Worm (Caenorhabditis elegans) whole organism, L3 larva: ENCODE measurements around the gene nhr-22.

Experiments used
- R02D3.7 ChIP-seq: fragments of 150-350 bp; optimal IDR thresholded peaks from 2 replicates; lab custom pipeline; 2014; ENCODE audit warnings: missing biosample characterization, missing genetic modification characterization
- ZK546.5 ChIP-seq: sonication (generic microtip); optimal IDR thresholded peaks from 2 replicates; lab custom pipeline; 2017; ENCODE audit warnings: missing biosample characterization, missing genetic modification characterization
- ama-1 ChIP-seq: fragments of 150-350 bp; optimal IDR thresholded peaks from 2 replicates; lab custom pipeline; 2018
- ceh-16 ChIP-seq: sonication (generic microtip); optimal IDR thresholded peaks from 2 replicates; lab custom pipeline; 2017; ENCODE audit warnings: missing biosample characterization, missing genetic modification characterization
- ceh-28 ChIP-seq: fragments of 150-350 bp; optimal IDR thresholded peaks from 2 replicates; lab custom pipeline; 2014; ENCODE audit warnings: missing biosample characterization, missing genetic modification reagents, missing genetic modification characterization
- ceh-9 ChIP-seq: sonication (generic microtip); optimal IDR thresholded peaks from 2 replicates; lab custom pipeline; 2018; ENCODE audit warnings: missing biosample characterization, missing genetic modification characterization
- daf-12 ChIP-seq: fragments of 150-350 bp; optimal IDR thresholded peaks from 2 replicates; lab custom pipeline; 2014; ENCODE audit warnings: missing biosample characterization, missing genetic modification reagents, missing genetic modification characterization
- egl-5 ChIP-seq: fragments of 150-350 bp; optimal IDR thresholded peaks from 2 replicates; lab custom pipeline; 2017; ENCODE audit warnings: missing biosample characterization, missing genetic modification reagents, missing genetic modification characterization, inconsistent platforms
- elt-1 ChIP-seq: fragments of 150-350 bp; optimal IDR thresholded peaks from 2 replicates; lab custom pipeline; 2014; ENCODE audit warnings: missing biosample characterization, missing genetic modification characterization
- elt-2 ChIP-seq: sonication (generic microtip); optimal IDR thresholded peaks from 2 replicates; lab custom pipeline; 2016; ENCODE audit warnings: missing genetic modification reagents, mild to moderate bottlenecking, missing genetic modification characterization, missing compliant biosample characterization
- elt-3 ChIP-seq, 3 experiments: fragments of 150-350 bp in 1 of 3; sonication (generic microtip) in 2 of 3; optimal IDR thresholded peaks; 2 replicates in 2 of 3; 4 replicates in 1 of 3; lab custom pipeline; 2014 to 2017; ENCODE audit warnings: missing biosample characterization in 3 of 3, missing genetic modification characterization in 3 of 3
- eor-1 ChIP-seq, 2 experiments: fragments of 150-350 bp; optimal IDR thresholded peaks; 2 replicates each; lab custom pipeline; 2014 to 2018; ENCODE audit warnings: missing biosample characterization in 2 of 2, missing genetic modification characterization in 2 of 2
- fkh-10 ChIP-seq: sonication (generic microtip); optimal IDR thresholded peaks from 2 replicates; lab custom pipeline; 2017; ENCODE audit warnings: missing biosample characterization, missing genetic modification reagents, missing genetic modification characterization
- fos-1 ChIP-seq: fragments of 150-350 bp; optimal IDR thresholded peaks from 2 replicates; lab custom pipeline; 2014; ENCODE audit warnings: missing biosample characterization, missing genetic modification characterization
- hmg-11 ChIP-seq: sonication (generic microtip); optimal IDR thresholded peaks from 2 replicates; lab custom pipeline; 2016; ENCODE audit warnings: missing genetic modification characterization, missing compliant biosample characterization
- jun-1 ChIP-seq: fragments of 150-350 bp; optimal IDR thresholded peaks from 2 replicates; lab custom pipeline; 2014; ENCODE audit warnings: missing biosample characterization, missing genetic modification reagents, missing genetic modification characterization
- lin-39 ChIP-seq: fragments of 150-350 bp; optimal IDR thresholded peaks from 2 replicates; lab custom pipeline; 2018; ENCODE audit warnings: missing biosample characterization, missing genetic modification reagents, missing genetic modification characterization
- lsy-12 ChIP-seq: sonication (generic microtip); optimal IDR thresholded peaks from 2 replicates; lab custom pipeline; 2016; ENCODE audit warnings: mild to moderate bottlenecking, missing genetic modification characterization, missing compliant biosample characterization
- mdl-1 ChIP-seq: fragments of 150-350 bp; optimal IDR thresholded peaks from 2 replicates; lab custom pipeline; 2014; ENCODE audit warnings: missing biosample characterization, missing genetic modification characterization
- mml-1 ChIP-seq: fragments of 150-350 bp; sonication (generic microtip); optimal IDR thresholded peaks from 3 replicates; lab custom pipeline; 2014; ENCODE audit warnings: missing biosample characterization, missing genetic modification characterization
- nfya-1 ChIP-seq: sonication (generic microtip); optimal IDR thresholded peaks from 2 replicates; lab custom pipeline; 2017; ENCODE audit warnings: missing genetic modification characterization, mild to moderate bottlenecking, missing compliant biosample characterization, antibody characterized with exemption, moderate library complexity; ENCODE audit not compliant: insufficient read depth
- nhr-12 ChIP-seq: fragments of 150-350 bp; optimal IDR thresholded peaks from 2 replicates; lab custom pipeline; 2014; ENCODE audit warnings: missing biosample characterization, missing genetic modification characterization
- nhr-23 ChIP-seq: fragments of 150-350 bp; optimal IDR thresholded peaks from 2 replicates; lab custom pipeline; 2014; ENCODE audit warnings: missing biosample characterization, missing genetic modification reagents, missing genetic modification characterization
- nhr-237 ChIP-seq: fragments of 150-350 bp; optimal IDR thresholded peaks from 2 replicates; lab custom pipeline; 2014; ENCODE audit warnings: missing biosample characterization, missing genetic modification characterization
- nhr-67 ChIP-seq: fragments of 150-350 bp; optimal IDR thresholded peaks from 2 replicates; lab custom pipeline; 2014; ENCODE audit warnings: missing biosample characterization, missing genetic modification characterization
- nhr-77 ChIP-seq: fragments of 150-350 bp; optimal IDR thresholded peaks from 2 replicates; lab custom pipeline; 2014; ENCODE audit warnings: missing biosample characterization, missing genetic modification characterization
- pha-4 ChIP-seq: fragments of 150-350 bp; optimal IDR thresholded peaks from 2 replicates; lab custom pipeline; 2014; ENCODE audit warnings: missing biosample characterization, missing genetic modification reagents, missing genetic modification characterization
- pqm-1 ChIP-seq: fragments of 150-350 bp; optimal IDR thresholded peaks from 2 replicates; lab custom pipeline; 2017; ENCODE audit warnings: missing biosample characterization, missing genetic modification characterization, inconsistent platforms
- sea-2 ChIP-seq: fragments of 150-350 bp; sonication (generic microtip); optimal IDR thresholded peaks from 4 replicates; lab custom pipeline; 2014; ENCODE audit warnings: missing biosample characterization, missing genetic modification reagents, missing genetic modification characterization
- skn-1 ChIP-seq: fragments of 150-350 bp; optimal IDR thresholded peaks from 2 replicates; lab custom pipeline; 2014; ENCODE audit warnings: missing biosample characterization, missing genetic modification characterization
- unc-39 ChIP-seq: sonication (generic microtip); optimal IDR thresholded peaks from 4 replicates; lab custom pipeline; 2017; ENCODE audit warnings: missing biosample characterization, missing genetic modification characterization
- zag-1 ChIP-seq: fragments of 150-350 bp; optimal IDR thresholded peaks from 2 replicates; lab custom pipeline; 2014; ENCODE audit warnings: missing biosample characterization, missing genetic modification characterization

Gene nhr-22

DNA sequence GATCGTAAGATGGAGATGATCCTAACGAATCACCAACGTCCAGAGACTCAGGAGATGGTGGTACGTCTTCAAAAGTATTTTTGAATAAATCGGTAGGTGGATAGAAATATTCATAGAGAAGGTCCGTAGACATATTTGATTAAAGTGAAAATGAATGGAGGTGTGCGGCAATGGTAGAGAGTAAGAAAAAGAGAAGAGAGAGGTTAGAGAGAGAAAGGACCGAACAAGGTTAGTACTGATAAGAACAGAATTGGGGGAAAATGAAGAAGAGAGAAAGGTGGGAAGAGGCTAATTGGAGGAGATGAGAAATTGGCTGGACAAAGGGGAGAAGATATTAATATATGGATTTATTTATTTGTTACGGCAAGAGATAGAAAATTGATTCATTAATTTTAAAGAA, at the start of gene nhr-22:
TSS of gene nhr-22 (minus strand) at position 137 of the 400 bp plus-strand sequence.
- no peak for TF ChIP-seq lin-39 (tag; lab: Kevin White, UChicago)
- TF ChIP-seq elt-2 (tag; lab: Kevin White, UChicago) = peak; percentile 37

DNA sequence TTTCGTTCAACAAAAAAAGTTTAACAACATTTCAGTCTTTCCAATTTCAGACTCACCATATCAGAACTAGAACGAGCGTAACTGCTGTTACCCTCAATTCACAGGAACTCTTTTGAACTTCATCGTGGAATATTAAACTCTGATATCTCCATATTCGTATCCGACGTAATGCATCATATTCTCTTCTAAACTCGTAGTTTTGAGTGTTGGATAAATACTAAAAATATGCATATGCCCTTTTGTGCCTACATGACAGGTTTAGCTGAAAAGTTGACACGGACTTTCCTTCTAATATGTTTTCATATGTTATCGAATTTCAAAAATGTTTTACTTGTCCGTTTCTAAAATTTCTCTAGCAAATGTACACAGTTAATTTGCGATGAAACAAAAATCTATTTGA, 49.5 kb upstream of the nhr-22 start, which contains the start of gene twk-49:
TSS of gene twk-49 (minus strand) at position 101 of the 400 bp plus-strand sequence.
- TF ChIP-seq nhr-77 (tag; lab: Kevin White, UChicago) = no peak
- no peak for TF ChIP-seq ceh-28 (tag; lab: Kevin White, UChicago)
- no peak for TF ChIP-seq pqm-1 (tag; lab: Kevin White, UChicago)
- TF ChIP-seq ceh-9 = no peak
- TF ChIP-seq ZK546.5 (tag; lab: Kevin White, UChicago) = no peak
- TF ChIP-seq mml-1 (tag; lab: Kevin White, UChicago) = no peak
- no peak for TF ChIP-seq elt-3 (tag; optimal IDR thresholded peaks at IDR 0.05; lab: Kevin White, UChicago)
- no peak for TF ChIP-seq nfya-1 (tag; lab: Kevin White, UChicago)
- TF ChIP-seq lsy-12 = no peak
- TF ChIP-seq mdl-1 = no peak
- TF ChIP-seq pha-4 (tag; lab: Kevin White, UChicago) = no peak
- TF ChIP-seq eor-1 (tag; optimal IDR thresholded peaks at IDR 0.05; lab: Kevin White, UChicago) = no peak
- TF ChIP-seq fos-1 = no peak
- TF ChIP-seq elt-2 (tag; lab: Kevin White, UChicago) = no peak
- TF ChIP-seq, all 47 proteins: peak for 0

DNA sequence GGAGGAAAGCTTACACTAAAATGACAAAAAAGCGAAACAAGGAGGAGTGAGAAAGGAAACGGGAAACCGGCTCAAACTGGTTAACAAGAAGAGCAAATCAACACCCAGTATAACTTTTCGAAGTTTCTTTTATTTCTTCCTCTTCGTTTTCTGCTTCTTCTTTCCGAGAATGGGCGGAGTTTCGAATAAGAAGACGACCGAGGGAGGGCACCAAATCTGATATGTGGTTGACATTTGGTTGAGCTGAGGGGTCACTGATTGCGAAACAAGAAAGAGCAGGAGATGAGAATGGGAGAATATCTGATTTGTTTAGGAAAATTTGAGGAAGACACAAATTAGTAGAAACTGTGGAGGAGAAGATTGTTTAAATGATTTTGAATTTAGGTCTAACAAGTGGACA, 49.0 kb upstream of the nhr-22 start:
- TF ChIP-seq daf-12 (tag; lab: Kevin White, UChicago) (no peak), nfya-1 (tag; lab: Kevin White, UChicago) (peak; percentile 20)

DNA sequence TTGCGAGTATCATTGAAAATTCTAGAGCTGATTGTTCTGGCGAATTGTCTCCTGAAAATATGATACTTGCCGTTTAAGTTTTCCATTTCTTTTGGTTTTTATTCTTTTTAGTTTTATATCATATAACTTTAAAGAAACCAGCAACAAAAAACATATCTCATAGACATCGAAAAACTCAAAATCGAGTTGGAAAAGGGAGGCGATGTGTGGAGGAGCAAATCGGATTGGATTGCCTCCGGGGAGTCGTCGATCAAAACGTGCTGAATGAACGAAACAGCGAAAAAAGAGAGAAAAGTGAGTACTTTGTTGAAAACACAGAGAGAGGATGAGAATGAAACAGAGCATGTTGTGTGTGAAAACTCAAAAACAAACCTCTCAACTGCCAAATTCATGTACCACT, 47.5 kb upstream of the nhr-22 start:
- no peak for TF ChIP-seq nhr-77 (tag; lab: Kevin White, UChicago)
- no peak for TF ChIP-seq ceh-16 (tag; lab: Kevin White, UChicago)
- no peak for TF ChIP-seq R02D3.7 (tag; lab: Kevin White, UChicago)
- TF ChIP-seq nfya-1 (tag; lab: Kevin White, UChicago) = peak; percentile 18

DNA sequence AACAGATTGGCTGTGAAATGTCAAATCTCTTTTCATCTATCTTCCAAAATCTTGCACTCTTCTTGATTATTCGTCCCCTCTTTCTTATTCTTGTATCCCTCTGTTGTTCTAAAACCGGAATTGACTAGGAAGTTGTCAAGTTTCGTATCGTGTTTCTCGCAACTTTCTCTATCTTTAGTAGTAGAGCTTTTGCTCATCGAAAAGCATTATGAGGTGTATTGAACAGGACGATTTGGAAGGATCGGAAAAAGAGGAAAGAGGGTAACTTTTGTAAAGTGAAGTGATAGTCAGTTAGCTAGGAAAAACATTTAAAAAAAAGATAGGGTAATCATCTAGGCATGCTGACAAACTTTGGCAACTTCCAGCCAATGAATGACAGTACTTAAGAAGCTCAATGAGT, 46.9 kb upstream of the nhr-22 start:
- TF ChIP-seq fkh-10 (no peak), ceh-28 (tag; lab: Kevin White, UChicago) (no peak), hmg-11 (tag; lab: Kevin White, UChicago) (no peak)

DNA sequence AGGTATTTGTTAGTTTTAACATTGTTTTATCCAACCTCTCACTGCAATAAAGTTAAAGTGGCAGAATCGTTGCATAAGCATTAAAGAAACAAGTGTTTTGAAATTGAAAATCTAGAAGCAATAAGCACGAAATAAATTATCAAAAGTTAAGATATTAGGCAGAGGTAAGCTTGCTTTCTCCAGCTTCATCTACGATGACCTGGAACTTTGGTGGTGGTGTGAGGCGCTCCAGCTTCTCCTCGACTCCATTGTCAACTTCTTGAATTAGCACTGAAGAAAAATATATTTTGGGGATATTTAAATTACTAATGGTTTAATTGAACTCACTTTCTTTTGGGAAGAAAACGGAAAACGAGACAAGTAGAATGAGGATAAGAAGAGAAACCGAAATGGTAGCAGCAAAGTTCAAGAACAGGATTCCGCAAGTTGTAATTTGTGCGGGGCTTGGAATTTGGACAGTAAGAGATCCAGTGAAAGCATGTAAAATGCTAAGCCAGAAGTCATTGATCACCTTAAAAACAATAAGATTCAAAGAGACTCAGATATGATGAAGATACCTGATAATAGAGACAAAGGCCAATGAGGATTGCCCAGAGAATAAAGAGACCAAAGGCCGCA, 44.2 kb upstream of the nhr-22 start:
- peak; percentile 35 for TF ChIP-seq ama-1 (lab: Kevin White, UChicago)
- no peak for TF ChIP-seq daf-12 (tag; lab: Kevin White, UChicago)
- TF ChIP-seq skn-1 (tag; lab: Kevin White, UChicago) = no peak
- no peak for TF ChIP-seq nhr-12 (tag; lab: Kevin White, UChicago)
- no peak for TF ChIP-seq mdl-1

DNA sequence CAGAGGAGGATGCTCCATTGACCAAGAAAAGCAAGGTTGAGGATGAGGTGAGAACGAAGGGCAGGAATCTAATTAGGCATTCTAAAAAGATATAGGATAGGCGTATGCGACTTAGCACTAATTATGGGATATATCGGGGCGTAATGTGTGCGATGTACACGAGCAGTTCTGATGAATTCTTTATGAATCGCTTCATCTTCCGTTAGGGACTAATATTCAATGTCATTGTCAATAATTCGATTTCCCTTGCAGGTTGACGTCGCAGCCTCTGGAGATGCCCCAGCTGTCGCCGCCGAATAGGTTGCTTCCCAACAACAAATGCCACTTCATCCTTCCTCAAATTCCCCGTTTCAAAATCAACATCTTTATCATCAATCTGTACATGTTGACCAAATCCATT, 43.5 kb upstream of the nhr-22 start:
- TF ChIP-seq nhr-237 (tag; lab: Kevin White, UChicago) (no peak), elt-1 (no peak), jun-1 (tag; lab: Kevin White, UChicago) (no peak), pqm-1 (tag; lab: Kevin White, UChicago) (no peak), egl-5 (tag; lab: Kevin White, UChicago) (no peak), nhr-67 (tag; lab: Kevin White, UChicago) (no peak), unc-39 (tag; lab: Kevin White, UChicago) (no peak), zag-1 (no peak), sea-2 (GFP tag; lab: Kevin White, UChicago) (no peak), nhr-23 (no peak)
